Worm (Caenorhabditis elegans) whole organism, L2 larva: Measurements from ENCODE around the gene sdz-10.

ENCODE experiments used
- ZK546.5 ChIP-seq: sonication (generic microtip); optimal IDR thresholded peaks from 2 replicates; lab custom pipeline; 2017; ENCODE audit warnings: missing biosample characterization, missing genetic modification characterization
- ceh-16 ChIP-seq: fragments of 150-350 bp; optimal IDR thresholded peaks from 2 replicates; lab custom pipeline; 2014; ENCODE audit warnings: missing biosample characterization, missing genetic modification characterization
- elt-3 ChIP-seq: sonication (generic microtip); optimal IDR thresholded peaks from 2 replicates; lab custom pipeline; 2017; ENCODE audit warnings: missing biosample characterization, missing genetic modification characterization
- fos-1 ChIP-seq: fragments of 150-350 bp; optimal IDR thresholded peaks from 2 replicates; lab custom pipeline; 2014; ENCODE audit warnings: missing biosample characterization, missing genetic modification characterization
- lsy-2 ChIP-seq, 2 experiments: fragments of 150-350 bp in 1 of 2; sonication (generic microtip) in 1 of 2; optimal IDR thresholded peaks; 2 replicates each; lab custom pipeline; 2014 to 2017; ENCODE audit warnings: missing biosample characterization in 2 of 2, missing genetic modification characterization in 2 of 2
- mab-5 ChIP-seq: fragments of 150-350 bp; optimal IDR thresholded peaks from 2 replicates; lab custom pipeline; 2014; ENCODE audit warnings: missing biosample characterization, missing genetic modification characterization
- mdl-1 ChIP-seq, 2 experiments: fragments of 150-350 bp in 1 of 2; sonication (generic microtip) in 1 of 2; optimal IDR thresholded peaks; 2 replicates each; lab custom pipeline; 2017; ENCODE audit warnings: missing biosample characterization in 2 of 2, missing genetic modification characterization in 2 of 2
- nhr-11 ChIP-seq: fragments of 150-350 bp; optimal IDR thresholded peaks from 2 replicates; lab custom pipeline; 2014; ENCODE audit warnings: missing biosample characterization, missing genetic modification characterization
- nhr-25 ChIP-seq: fragments of 150-350 bp; sonication (generic microtip); optimal IDR thresholded peaks from 3 replicates; lab custom pipeline; 2014; ENCODE audit warnings: missing biosample characterization, missing genetic modification characterization
- peb-1 ChIP-seq: fragments of 150-350 bp; optimal IDR thresholded peaks from 2 replicates; lab custom pipeline; 2014; ENCODE audit warnings: missing biosample characterization, missing genetic modification characterization
- snpc-4 ChIP-seq: fragments of 150-350 bp; optimal IDR thresholded peaks from 2 replicates; lab custom pipeline; 2014; ENCODE audit warnings: missing biosample characterization, missing genetic modification characterization
- zag-1 ChIP-seq: fragments of 150-350 bp; optimal IDR thresholded peaks from 2 replicates; lab custom pipeline; 2014; ENCODE audit warnings: missing biosample characterization, missing genetic modification characterization
- ztf-4 ChIP-seq: fragments of 150-350 bp; optimal IDR thresholded peaks from 2 replicates; lab custom pipeline; 2014; ENCODE audit warnings: missing biosample characterization, missing genetic modification characterization

ce11 chrII:2725561-2725960 lies 46.5 kb downstream of the sdz-10 start, which contains the start of the genes T05A8.11 and nep-2:
- no peak for TF ChIP-seq nhr-25 (tag; lab: Kevin White, UChicago)
- no peak for TF ChIP-seq fos-1 (tag; lab: Kevin White, UChicago)
- no peak for TF ChIP-seq lsy-2 (tag; optimal IDR thresholded peaks at IDR 0.05; lab: Kevin White, UChicago)
- TF ChIP-seq zag-1: no peak
- no peak for TF ChIP-seq ZK546.5
- TF ChIP-seq nhr-11: no peak
- TF ChIP-seq mdl-1 (tag; optimal IDR thresholded peaks at IDR 0.05; lab: Kevin White, UChicago): no peak
- no peak for TF ChIP-seq elt-3
- TF ChIP-seq ztf-4 (tag; lab: Kevin White, UChicago): no peak
- TF ChIP-seq peb-1 (tag; lab: Kevin White, UChicago): no peak
- TF ChIP-seq ceh-16 (tag; lab: Kevin White, UChicago): no peak
- TF ChIP-seq snpc-4: no peak
- no peak for TF ChIP-seq mab-5
